Fruit fly (Drosophila melanogaster) whole organism, embryonic: Measurements from ENCODE around the gene Polr2F.
A peak's percentile ranks its signal among the peaks of the same experiment; 100 is the strongest.

Experiments
- Abd-B ChIP-seq: fragments of 200-800 bp; sonication (Bioruptor generic); optimal IDR thresholded peaks from 2 replicates; lab custom pipeline; 2018; ENCODE audit warnings: missing biosample characterization, mild to moderate bottlenecking, missing genetic modification characterization, moderate library complexity
- Asciz ChIP-seq: fragments of 200-800 bp; sonication (Bioruptor generic); optimal IDR thresholded peaks from 2 replicates; lab custom pipeline; 2017; ENCODE audit warnings: missing biosample characterization, mild to moderate bottlenecking, missing genetic modification characterization, missing genetic modification reagents
- Atf6 ChIP-seq: fragments of 200-800 bp; sonication (Bioruptor generic); IDR thresholded peaks from 2 replicates; pipeline ENCODE4 v1.3.6; 2022; ENCODE audit warnings: missing biosample characterization, missing genetic modification characterization
- Blimp-1 ChIP-seq: fragments of 200-800 bp; sonication (Bioruptor generic); optimal IDR thresholded peaks from 3 replicates; lab custom pipeline; 2018; ENCODE audit warnings: missing biosample characterization, missing genetic modification characterization, mild to moderate bottlenecking, moderate library complexity, missing genetic modification reagents
- CG10274 ChIP-seq: fragments of 200-800 bp; sonication (Bioruptor generic); optimal IDR thresholded peaks from 3 replicates; lab custom pipeline; 2017; ENCODE audit warnings: missing biosample characterization, mild to moderate bottlenecking, missing genetic modification characterization
- CG11504 ChIP-seq: fragments of 200-800 bp; sonication (Bioruptor generic); optimal IDR thresholded peaks from 3 replicates; lab custom pipeline; 2019; ENCODE audit warnings: missing biosample characterization, mild to moderate bottlenecking, missing genetic modification characterization, moderate library complexity
- CG12769 ChIP-seq: fragments of 200-800 bp; sonication (Bioruptor generic); optimal IDR thresholded peaks from 2 replicates; lab custom pipeline; 2019; ENCODE audit warnings: missing biosample characterization, mild to moderate bottlenecking, missing genetic modification characterization, moderate library complexity
- CG13287 ChIP-seq: fragments of 200-800 bp; sonication (Bioruptor generic); IDR thresholded peaks from 2 replicates; pipeline ENCODE4 v1.3.6; 2022; ENCODE audit warnings: missing biosample characterization, missing genetic modification characterization; ENCODE audit not compliant: partially characterized antibody
- CG15479 ChIP-seq: fragments of 200-800 bp; sonication (Bioruptor generic); optimal IDR thresholded peaks from 3 replicates; lab custom pipeline; 2019; ENCODE audit warnings: missing biosample characterization, mild to moderate bottlenecking, missing genetic modification characterization, moderate library complexity
- CG16815 ChIP-seq: fragments of 200-800 bp; sonication (Bioruptor generic); optimal IDR thresholded peaks from 3 replicates; lab custom pipeline; 2017; ENCODE audit warnings: missing biosample characterization, mild to moderate bottlenecking, missing genetic modification characterization
- CG17385 ChIP-seq: fragments of 200-800 bp; sonication (Bioruptor generic); optimal IDR thresholded peaks from 3 replicates; lab custom pipeline; 2018; ENCODE audit warnings: missing biosample characterization, mild to moderate bottlenecking, missing genetic modification characterization
- CG2875 ChIP-seq: fragments of 200-800 bp; sonication (Bioruptor generic); optimal IDR thresholded peaks from 2 replicates; lab custom pipeline; 2017; ENCODE audit warnings: missing biosample characterization, mild to moderate bottlenecking, missing genetic modification characterization, missing genetic modification reagents
- CG32767 ChIP-seq: fragments of 200-800 bp; sonication (Bioruptor generic); IDR thresholded peaks from 2 replicates; pipeline ENCODE4 v1.3.6; 2022; ENCODE audit warnings: missing biosample characterization, missing genetic modification characterization
- CG33213 ChIP-seq: fragments of 200-800 bp; sonication (Bioruptor generic); optimal IDR thresholded peaks from 3 replicates; lab custom pipeline; 2016; ENCODE audit warnings: missing biosample characterization, missing genetic modification characterization
- CG34376 ChIP-seq: fragments of 200-800 bp; sonication (Bioruptor generic); optimal IDR thresholded peaks from 2 replicates; lab custom pipeline; 2018; ENCODE audit warnings: missing biosample characterization, mild to moderate bottlenecking, missing genetic modification characterization
- CG4360 ChIP-seq: fragments of 200-800 bp; sonication (Bioruptor generic); IDR thresholded peaks from 2 replicates; pipeline ENCODE4 v1.3.6; 2022; ENCODE audit warnings: missing biosample characterization, missing genetic modification characterization
- CG4424 ChIP-seq: fragments of 200-800 bp; sonication (Bioruptor generic); optimal IDR thresholded peaks from 3 replicates; lab custom pipeline; 2016; ENCODE audit warnings: missing biosample characterization, missing genetic modification characterization
- CG5180 ChIP-seq: fragments of 200-800 bp; sonication (Bioruptor generic); optimal IDR thresholded peaks from 3 replicates; lab custom pipeline; 2017; ENCODE audit warnings: missing biosample characterization, missing genetic modification characterization, mild to moderate bottlenecking, moderate library complexity, missing genetic modification reagents
- CG7745 ChIP-seq: fragments of 200-800 bp; sonication (Bioruptor generic); optimal IDR thresholded peaks from 2 replicates; lab custom pipeline; 2018; ENCODE audit warnings: missing biosample characterization, mild to moderate bottlenecking, missing genetic modification characterization, moderate library complexity
- CG8944 ChIP-seq: fragments of 200-800 bp; sonication (Bioruptor generic); optimal IDR thresholded peaks from 3 replicates; lab custom pipeline; 2016; ENCODE audit warnings: missing biosample characterization, missing genetic modification characterization
- CG9609 ChIP-seq: fragments of 200-800 bp; sonication (Bioruptor generic); optimal IDR thresholded peaks from 3 replicates; lab custom pipeline; 2016; ENCODE audit warnings: missing biosample characterization, missing genetic modification characterization
- Dad ChIP-seq: fragments of 200-800 bp; sonication (Bioruptor generic); optimal IDR thresholded peaks from 3 replicates; lab custom pipeline; 2016; ENCODE audit warnings: missing biosample characterization, missing genetic modification characterization
- H15 ChIP-seq: fragments of 200-800 bp; sonication (Bioruptor generic); IDR thresholded peaks from 3 replicates; pipeline ENCODE4 v1.3.6; 2022; ENCODE audit warnings: missing biosample characterization, missing genetic modification characterization
- HLHmδ ChIP-seq: fragments of 200-800 bp; sonication (Bioruptor generic); optimal IDR thresholded peaks from 2 replicates; lab custom pipeline; 2018; ENCODE audit warnings: missing biosample characterization, mild to moderate bottlenecking, missing genetic modification characterization, moderate library complexity
- Hr39 ChIP-seq: fragments of >200 bp; optimal IDR thresholded peaks from 2 replicates; lab custom pipeline; 2017
- Hr78 ChIP-seq, 2 experiments: fragments of 200-800 bp in 1 of 2; fragments of >200 bp in 1 of 2; sonication (Bioruptor generic) in 1 of 2; optimal IDR thresholded peaks; 2 replicates each; lab custom pipeline; 2017 to 2019; ENCODE audit warnings: missing biosample characterization in 2 of 2, missing genetic modification characterization in 2 of 2, mild to moderate bottlenecking in 1 of 2, moderate library complexity in 1 of 2
- abd-A ChIP-seq: fragments of 200-800 bp; sonication (Bioruptor generic); optimal IDR thresholded peaks from 3 replicates; lab custom pipeline; 2019; ENCODE audit warnings: missing biosample characterization, mild to moderate bottlenecking, missing genetic modification characterization, moderate library complexity
- ash1 ChIP-seq: fragments of 200-800 bp; sonication (Bioruptor generic); optimal IDR thresholded peaks from 2 replicates; lab custom pipeline; 2018; ENCODE audit warnings: missing biosample characterization, mild to moderate bottlenecking, missing genetic modification characterization
- az2 ChIP-seq: fragments of 200-800 bp; sonication (Bioruptor generic); optimal IDR thresholded peaks from 3 replicates; lab custom pipeline; 2016; ENCODE audit warnings: missing biosample characterization, missing genetic modification characterization
- chinmo ChIP-seq: fragments of 200-800 bp; sonication (Bioruptor generic); IDR thresholded peaks from 4 replicates; pipeline ENCODE4 v1.3.6; 2022; ENCODE audit warnings: missing biosample characterization, missing genetic modification characterization; ENCODE audit not compliant: partially characterized antibody
- crp ChIP-seq, 2 experiments: fragments of 200-800 bp; sonication (Bioruptor generic); optimal IDR thresholded peaks; 2 replicates in 1 of 2; 3 replicates in 1 of 2; lab custom pipeline; 2017; ENCODE audit warnings: missing biosample characterization in 2 of 2, missing genetic modification characterization in 2 of 2, mild to moderate bottlenecking in 1 of 2, moderate library complexity in 1 of 2
- da ChIP-seq: fragments of 200-800 bp; sonication (Bioruptor generic); optimal IDR thresholded peaks from 2 replicates; lab custom pipeline; 2016; ENCODE audit warnings: missing biosample characterization, missing genetic modification characterization
- dpn ChIP-seq, 2 experiments: fragments of 200-800 bp; sonication (Bioruptor generic); optimal IDR thresholded peaks; 3 replicates each; lab custom pipeline; 2016; ENCODE audit warnings: missing biosample characterization in 2 of 2, missing genetic modification characterization in 2 of 2
- exex ChIP-seq: fragments of 200-800 bp; sonication (Bioruptor generic); optimal IDR thresholded peaks from 4 replicates; lab custom pipeline; 2018; ENCODE audit warnings: missing biosample characterization, mild to moderate bottlenecking, missing genetic modification characterization, moderate library complexity
- eyg ChIP-seq: fragments of 200-800 bp; sonication (Bioruptor generic); optimal IDR thresholded peaks from 3 replicates; lab custom pipeline; 2016; ENCODE audit warnings: missing biosample characterization, missing genetic modification characterization
- fd102C ChIP-seq: fragments of 200-800 bp; sonication (Bioruptor generic); optimal IDR thresholded peaks from 2 replicates; lab custom pipeline; 2018; ENCODE audit warnings: missing biosample characterization, mild to moderate bottlenecking, missing genetic modification characterization, moderate library complexity
- kay ChIP-seq: fragments of 200-800 bp; sonication (Bioruptor generic); optimal IDR thresholded peaks from 2 replicates; lab custom pipeline; 2016; ENCODE audit warnings: missing biosample characterization, missing genetic modification characterization
- kni ChIP-seq: fragments of 200-800 bp; sonication (Bioruptor generic); optimal IDR thresholded peaks from 3 replicates; lab custom pipeline; 2017; ENCODE audit warnings: mild to moderate bottlenecking, missing biosample characterization, missing genetic modification reagents, missing genetic modification characterization
- oc ChIP-seq: fragments of 200-800 bp; sonication (Bioruptor generic); optimal IDR thresholded peaks from 2 replicates; lab custom pipeline; 2018; ENCODE audit warnings: missing biosample characterization, mild to moderate bottlenecking, missing genetic modification characterization, moderate library complexity
- ro ChIP-seq: fragments of 200-800 bp; sonication (Bioruptor generic); IDR thresholded peaks from 2 replicates; pipeline ENCODE4 v1.3.6; 2022; ENCODE audit warnings: missing biosample characterization, missing genetic modification characterization
- sqz ChIP-seq: fragments of 200-800 bp; sonication (Bioruptor generic); optimal IDR thresholded peaks from 3 replicates; lab custom pipeline; 2018; ENCODE audit warnings: missing biosample characterization, mild to moderate bottlenecking, missing genetic modification characterization
- stc ChIP-seq: fragments of 200-800 bp; sonication (Bioruptor generic); IDR thresholded peaks from 2 replicates; pipeline ENCODE4 v1.3.6; 2022; ENCODE audit warnings: missing biosample characterization, missing genetic modification characterization
- ttk ChIP-seq: fragments of 200-800 bp; sonication (Bioruptor generic); IDR thresholded peaks from 2 replicates; pipeline ENCODE4 v2.1.2; 2022; ENCODE audit warnings: missing biosample characterization, missing genetic modification characterization
- tx ChIP-seq: fragments of 200-800 bp; sonication (Bioruptor generic); optimal IDR thresholded peaks from 2 replicates; lab custom pipeline; 2016; ENCODE audit warnings: missing biosample characterization, missing genetic modification characterization

Polr2F gene

dm6 chr3R:5371563-5371962 is at the start of gene Polr2F (continued):
- TF ChIP-seq ro (GFP tag; lab: Robert Waterston, UW) (no peak), CG32767 (GFP tag; lab: Robert Waterston, UW) (no peak), CG16815 (peak; percentile 73), CG4424 (peak; percentile 82), CG15479 (GFP tag; lab: Kevin White, UChicago) (no peak), CG9609 (GFP tag; lab: Kevin White, UChicago) (peak; percentile 92), HLHmδ (peak; percentile 8), CG8944 (GFP tag; lab: Kevin White, UChicago) (peak; percentile 92), CG7745 (tag; lab: Kevin White, UChicago) (no peak), da (GFP tag; lab: Kevin White, UChicago) (peak; percentile 76), stc (no peak), Hr39 (lab: Kevin White, UChicago) (no peak), exex (tag; lab: Kevin White, UChicago) (peak; percentile 45), kay (GFP tag; lab: Kevin White, UChicago) (peak; percentile 71), ttk (peak; percentile 66), Dad (GFP tag; lab: Kevin White, UChicago) (peak; percentile 93), ash1 (GFP tag; lab: Kevin White, UChicago) (peak; percentile 73), CG34376 (GFP tag; lab: Kevin White, UChicago) (peak; percentile 81), CG5180 (no peak)

- TF ChIP-seq dpn (GFP tag; optimal IDR thresholded peaks at IDR 0.05; lab: Kevin White, UChicago) = no peak
- TF ChIP-seq CG33213 (GFP tag; lab: Kevin White, UChicago) = no peak
- no peak for TF ChIP-seq CG10274 (GFP tag; lab: Kevin White, UChicago)
- 0 out of 2 replicates have a peak, but pooled peaks have one; percentile 32 for TF ChIP-seq CG4360 (GFP tag; lab: Robert Waterston, UW)
- TF ChIP-seq sqz = peak; percentile 90
- peak in 1 of 2 experiments; percentile 4 for TF ChIP-seq crp (GFP tag; optimal IDR thresholded peaks at IDR 0.05; lab: Kevin White, UChicago)
- TF ChIP-seq abd-A (tag; lab: Kevin White, UChicago) = peak; percentile 43
- TF ChIP-seq CG17385 = peak; percentile 62
- 0 out of 2 replicates have a peak, but pooled peaks have one; percentile 33 for TF ChIP-seq Atf6 (GFP tag; lab: Robert Waterston, UW)
- peak; percentile 21; the same call in 1 of the 2 replicates for TF ChIP-seq CG13287 (GFP tag; lab: Robert Waterston, UW)
- peak; percentile 36 for TF ChIP-seq Abd-B (GFP tag; lab: Kevin White, UChicago)
- TF ChIP-seq kni = peak; percentile 72
- no peak for TF ChIP-seq Asciz (GFP tag; lab: Kevin White, UChicago)
- no peak for TF ChIP-seq az2 (GFP tag; lab: Kevin White, UChicago)
- no peak for TF ChIP-seq ash1 (GFP tag; lab: Kevin White, UChicago)
- peak; percentile 13 for TF ChIP-seq Blimp-1 (GFP tag; lab: Kevin White, UChicago)
- TF ChIP-seq fd102C (GFP tag; lab: Kevin White, UChicago) = no peak
- TF ChIP-seq oc (tag; lab: Kevin White, UChicago) = peak; percentile 59
- peak; percentile 53 for TF ChIP-seq CG11504 (tag; lab: Kevin White, UChicago)
- no peak for TF ChIP-seq eyg (GFP tag; lab: Kevin White, UChicago)
- 0 out of 4 replicates have a peak, but pooled peaks have one; percentile 60 for TF ChIP-seq chinmo (GFP tag; lab: Robert Waterston, UW)
- no peak for TF ChIP-seq CG2875 (GFP tag; lab: Kevin White, UChicago)
- TF ChIP-seq CG12769 = no peak
- TF ChIP-seq Hr78 (GFP tag; optimal IDR thresholded peaks at IDR 0.05; lab: Kevin White, UChicago) = peak in 1 of 2 experiments; percentile 27
- TF ChIP-seq tx (GFP tag; lab: Kevin White, UChicago) = no peak
- no peak for TF ChIP-seq H15
These were observed 49.4 kb upstream of the Polr2F start for dm6 chr3R:5322182-5322609.
